Worm (Caenorhabditis elegans) whole organism, L4 larva: Measurements from ENCODE around the gene K11H3.2.
A peak's percentile ranks its signal among the peaks of the same experiment; 100 is the strongest.

Experiments
- F26F4.8 ChIP-seq: fragments of 200-800 bp; sonication (Bioruptor generic); conservative IDR thresholded peaks from 2 replicates; pipeline ENCODE4 v1.3.6; 2022; ENCODE audit warnings: missing genetic modification characterization, missing compliant biosample characterization
- T20F7.1 ChIP-seq: fragments of 200-800 bp; sonication (Bioruptor generic); optimal IDR thresholded peaks from 2 replicates; lab custom pipeline; 2018; ENCODE audit warnings: mild to moderate bottlenecking, missing genetic modification characterization, missing compliant biosample characterization
- Y105C5A.15 ChIP-seq: fragments of 200-800 bp; sonication (Bioruptor generic); IDR thresholded peaks from 2 replicates; pipeline ENCODE4 v1.3.6; 2022; ENCODE audit warnings: missing genetic modification characterization, missing compliant biosample characterization
- Y5F2A.4 ChIP-seq: fragments of 200-800 bp; sonication (Bioruptor generic); optimal IDR thresholded peaks from 2 replicates; lab custom pipeline; 2018; ENCODE audit warnings: mild to moderate bottlenecking, missing genetic modification characterization, missing compliant biosample characterization
- Y75B8A.6 ChIP-seq: fragments of 200-800 bp; sonication (Bioruptor generic); IDR thresholded peaks from 2 replicates; pipeline ENCODE4 v1.3.6; 2022; ENCODE audit warnings: missing genetic modification reagents, missing genetic modification characterization, missing compliant biosample characterization
- aha-1 ChIP-seq: fragments of 150-350 bp; peaks from one replicate; lab custom pipeline; 2014; ENCODE audit warnings: missing biosample characterization, missing genetic modification characterization
- ceh-32 ChIP-seq: sonication (generic microtip); optimal IDR thresholded peaks from 2 replicates; lab custom pipeline; 2016; ENCODE audit warnings: mild to moderate bottlenecking, missing genetic modification characterization, missing compliant biosample characterization; ENCODE audit not compliant: poor library complexity
- ceh-44 ChIP-seq: fragments of 200-800 bp; sonication (Bioruptor generic); IDR thresholded peaks from 2 replicates; pipeline ENCODE4 v1.3.6; 2022; ENCODE audit warnings: missing genetic modification reagents, missing genetic modification characterization, missing compliant biosample characterization
- daf-16 ChIP-seq, 3 experiments: sonication (generic microtip); optimal IDR thresholded peaks; 2 replicates each; lab custom pipeline; 2016 to 2017; ENCODE audit warnings: missing genetic modification characterization in 3 of 3, missing genetic modification reagents in 3 of 3, mild to moderate bottlenecking in 2 of 3, missing compliant biosample characterization in 2 of 3, missing biosample characterization in 1 of 3, moderate library complexity in 1 of 3
- dpl-1 ChIP-seq: fragments of 150-350 bp; optimal IDR thresholded peaks from 2 replicates; lab custom pipeline; 2014; ENCODE audit warnings: missing biosample characterization, missing genetic modification reagents, missing genetic modification characterization
- duxl-1 ChIP-seq: sonication (generic microtip); optimal IDR thresholded peaks from 2 replicates; lab custom pipeline; 2016; ENCODE audit warnings: mild to moderate bottlenecking, missing genetic modification characterization, moderate library complexity, missing compliant biosample characterization; ENCODE audit not compliant: poor library complexity
- fkh-10 ChIP-seq: fragments of 150-350 bp; optimal IDR thresholded peaks from 2 replicates; lab custom pipeline; 2014; ENCODE audit warnings: missing biosample characterization, missing genetic modification reagents, missing genetic modification characterization
- hlh-30 ChIP-seq: sonication (generic microtip); optimal IDR thresholded peaks from 2 replicates; lab custom pipeline; 2017; ENCODE audit warnings: antibody characterized with exemption, mild to moderate bottlenecking, missing genetic modification characterization, missing compliant biosample characterization; ENCODE audit not compliant: insufficient read depth
- lim-7 ChIP-seq: fragments of 200-800 bp; sonication (Bioruptor generic); IDR thresholded peaks from 2 replicates; pipeline ENCODE4 v1.3.6; 2022; ENCODE audit warnings: missing genetic modification characterization, missing compliant biosample characterization
- lin-1 ChIP-seq: fragments of 200-800 bp; sonication (Bioruptor generic); IDR thresholded peaks from 2 replicates; pipeline ENCODE4 v1.3.6; 2022; ENCODE audit warnings: missing genetic modification reagents, missing genetic modification characterization, missing compliant biosample characterization
- lin-38 ChIP-seq: fragments of 200-800 bp; sonication (Bioruptor generic); IDR thresholded peaks from 2 replicates; pipeline ENCODE4 v1.3.6; 2022; ENCODE audit warnings: missing genetic modification reagents, missing genetic modification characterization, missing compliant biosample characterization
- lir-3 ChIP-seq: sonication (generic microtip); optimal IDR thresholded peaks from 2 replicates; lab custom pipeline; 2016; ENCODE audit warnings: mild to moderate bottlenecking, missing genetic modification characterization, missing compliant biosample characterization
- lsy-2 ChIP-seq, 2 experiments: fragments of 150-350 bp in 1 of 2; sonication (generic microtip) in 1 of 2; optimal IDR thresholded peaks; 2 replicates each; lab custom pipeline; 2014 to 2017; ENCODE audit warnings: missing biosample characterization in 2 of 2, missing genetic modification characterization in 2 of 2
- madf-9 ChIP-seq: fragments of 200-800 bp; sonication (Bioruptor generic); conservative IDR thresholded peaks from 2 replicates; pipeline ENCODE4 v1.3.6; 2022; ENCODE audit warnings: missing genetic modification reagents, missing genetic modification characterization, missing compliant biosample characterization
- mep-1 ChIP-seq: fragments of 150-350 bp; sonication (generic microtip); optimal IDR thresholded peaks from 3 replicates; lab custom pipeline; 2014; ENCODE audit warnings: missing biosample characterization, missing genetic modification characterization
- mes-2 ChIP-seq: sonication (generic microtip); optimal IDR thresholded peaks from 2 replicates; lab custom pipeline; 2016; ENCODE audit warnings: missing genotype, mild to moderate bottlenecking, missing genetic modification characterization, missing compliant biosample characterization; ENCODE audit not compliant: poor library complexity, severe bottlenecking
- nhr-10 ChIP-seq: fragments of 150-350 bp; optimal IDR thresholded peaks from 2 replicates; lab custom pipeline; 2014; ENCODE audit warnings: missing biosample characterization, missing genetic modification characterization
- nhr-28 ChIP-seq: fragments of 150-350 bp; optimal IDR thresholded peaks from 2 replicates; lab custom pipeline; 2014; ENCODE audit warnings: missing biosample characterization, missing genetic modification characterization
- nhr-41 ChIP-seq: fragments of 200-800 bp; sonication (Bioruptor generic); IDR thresholded peaks from 2 replicates; pipeline ENCODE4 v1.3.6; 2022; ENCODE audit warnings: missing genetic modification reagents, missing genetic modification characterization, missing compliant biosample characterization
- nhr-6 ChIP-seq: fragments of 150-350 bp; optimal IDR thresholded peaks from 2 replicates; lab custom pipeline; 2014; ENCODE audit warnings: missing biosample characterization, missing genetic modification characterization
- nhr-76 ChIP-seq: fragments of 150-350 bp; optimal IDR thresholded peaks from 2 replicates; lab custom pipeline; 2014; ENCODE audit warnings: missing biosample characterization, missing genetic modification characterization
- php-3 ChIP-seq: fragments of 200-800 bp; sonication (Bioruptor generic); IDR thresholded peaks from 2 replicates; pipeline ENCODE4 v1.3.6; 2022; ENCODE audit warnings: missing genetic modification reagents, missing genetic modification characterization, missing compliant biosample characterization
- rbr-2 ChIP-seq: sonication (generic microtip); optimal IDR thresholded peaks from 2 replicates; lab custom pipeline; 2016; ENCODE audit warnings: missing genotype, missing genetic modification characterization, missing compliant biosample characterization
- set-16 ChIP-seq: fragments of 200-800 bp; sonication (Bioruptor generic); IDR thresholded peaks from 2 replicates; pipeline ENCODE4 v1.3.6; 2022; ENCODE audit warnings: missing genetic modification reagents, missing genetic modification characterization, missing compliant biosample characterization
- unc-39 ChIP-seq: sonication (generic microtip); optimal IDR thresholded peaks from 2 replicates; lab custom pipeline; 2017; ENCODE audit warnings: missing biosample characterization, missing genetic modification characterization
- zfp-2 ChIP-seq: sonication (generic microtip); optimal IDR thresholded peaks from 2 replicates; lab custom pipeline; 2016; ENCODE audit warnings: mild to moderate bottlenecking, missing genetic modification characterization, missing compliant biosample characterization
- zfp-3 ChIP-seq: fragments of 200-800 bp; sonication (Bioruptor generic); conservative IDR thresholded peaks from 2 replicates; pipeline ENCODE4 v1.3.6; 2022; ENCODE audit warnings: missing genetic modification reagents, missing genetic modification characterization, missing compliant biosample characterization
- zip-11 ChIP-seq: fragments of 200-800 bp; sonication (Bioruptor generic); IDR thresholded peaks from 2 replicates; pipeline ENCODE4 v1.3.6; 2022; ENCODE audit warnings: missing genetic modification characterization, missing compliant biosample characterization

K11H3.2 gene

DNA sequence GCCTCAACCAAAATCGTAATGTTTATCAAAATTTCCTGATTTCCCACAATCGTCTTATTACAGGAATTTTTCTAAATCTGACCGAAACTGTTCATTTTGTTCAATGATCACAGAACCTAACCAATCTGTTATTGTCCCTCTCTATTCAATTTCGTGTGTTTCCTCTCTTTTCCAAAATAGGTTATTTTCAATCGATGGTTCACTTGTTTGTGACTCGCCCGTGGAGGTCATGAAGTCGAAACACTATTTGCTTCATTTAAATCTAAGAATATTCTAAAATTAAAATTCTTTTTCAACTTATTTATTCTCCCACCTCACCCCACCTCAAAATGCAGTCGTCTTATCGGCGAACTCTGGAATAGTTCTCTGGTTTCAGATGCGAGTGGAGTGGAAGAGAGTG, 4.7 kb downstream of the K11H3.2 start (continued):
- TF ChIP-seq lsy-2 (tag; optimal IDR thresholded peaks at IDR 0.05; lab: Kevin White, UChicago): no peak
- no peak for TF ChIP-seq fkh-10 (GFP tag; lab: Kevin White, UChicago)
- no peak for TF ChIP-seq Y75B8A.6
- TF ChIP-seq ceh-32 (tag; lab: Kevin White, UChicago): no peak
- TF ChIP-seq nhr-10: peak; percentile 10
- no peak for TF ChIP-seq lir-3 (tag; lab: Kevin White, UChicago)
- TF ChIP-seq madf-9 (GFP tag; lab: Robert Waterston, UW): no peak
- TF ChIP-seq Y5F2A.4 (GFP tag; lab: Kevin White, UChicago): no peak
- no peak for TF ChIP-seq dpl-1 (GFP tag; lab: Kevin White, UChicago)

DNA sequence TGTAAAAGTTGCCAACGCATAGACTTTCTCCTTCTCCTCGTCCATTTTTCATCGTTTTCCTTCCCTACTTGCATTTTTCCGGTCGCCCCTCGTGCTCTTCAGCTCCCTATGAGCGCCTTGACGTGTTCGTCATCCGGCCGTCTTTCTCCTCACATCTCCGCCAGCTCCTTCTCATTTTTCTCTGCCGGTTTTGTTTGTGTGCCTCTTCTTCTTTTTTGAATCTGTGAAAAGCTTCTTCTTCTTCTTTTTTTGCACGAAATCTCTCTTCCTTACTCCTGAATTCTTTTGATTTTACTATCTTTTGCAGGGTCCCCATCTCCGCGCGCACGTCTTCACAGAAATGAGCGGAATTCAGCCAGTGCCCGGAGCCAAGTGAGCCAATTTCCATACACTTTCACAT, 5.4 kb downstream of the K11H3.2 start, which contains the start of gene K11H3.3:
TSS of gene K11H3.3 (plus strand) at position 308 of the 400 bp plus-strand sequence.
- peak; percentile 54 for TF ChIP-seq aha-1
- TF ChIP-seq set-16 (GFP tag; lab: Robert Waterston, UW): 0 out of 2 replicates have a peak, but pooled peaks have one; percentile 17
- TF ChIP-seq nhr-6 (tag; lab: Kevin White, UChicago): no peak
- TF ChIP-seq mep-1 (tag; lab: Kevin White, UChicago): peak; percentile 8
- no peak for TF ChIP-seq zfp-3 (GFP tag; lab: Robert Waterston, UW)
- no peak for TF ChIP-seq unc-39 (tag; lab: Kevin White, UChicago)
- peak; percentile 13 for TF ChIP-seq hlh-30 (tag; lab: Kevin White, UChicago)

DNA sequence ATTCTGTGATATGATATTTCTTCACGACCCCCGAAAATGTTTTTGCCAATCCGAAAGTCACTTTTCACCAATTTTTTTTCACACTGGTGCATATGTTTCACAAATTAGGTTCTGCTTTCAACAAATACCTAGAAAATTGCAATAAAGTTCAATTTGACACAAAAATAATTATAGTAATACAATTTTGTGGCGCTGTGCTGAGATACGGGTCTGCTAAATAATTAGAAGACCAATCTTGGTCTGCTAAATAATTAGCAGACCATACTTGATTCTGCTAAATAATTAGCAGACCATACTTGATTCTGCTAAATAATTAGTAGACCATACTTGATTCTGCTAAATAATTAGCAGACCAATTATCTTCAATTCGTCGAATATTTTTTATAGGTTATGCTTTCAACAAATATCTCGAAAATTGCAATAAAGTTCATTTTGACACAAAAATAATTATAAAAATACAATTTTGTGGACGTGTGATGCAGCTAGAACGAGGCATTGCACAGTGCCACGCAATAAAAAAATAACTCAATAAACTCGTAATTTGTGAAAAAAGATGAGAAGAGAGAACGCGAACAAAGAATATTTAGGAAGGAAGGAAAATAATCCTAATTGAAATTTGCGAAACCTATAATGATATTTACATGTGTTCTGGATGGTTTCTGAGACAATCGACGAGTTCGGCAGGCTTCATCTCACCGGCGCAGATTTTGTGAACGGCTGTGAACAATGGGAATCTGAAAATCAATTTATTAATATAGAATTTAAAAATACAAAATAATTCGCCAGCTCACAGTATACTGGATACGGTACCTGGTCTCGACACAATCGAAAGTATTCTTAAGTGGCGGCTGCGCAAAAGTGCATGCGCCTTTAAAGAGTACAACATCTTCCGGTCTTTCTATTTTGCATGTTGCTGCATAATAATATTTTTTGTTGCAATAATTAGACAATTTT, 7.8 kb downstream of the K11H3.2 start:
- TF ChIP-seq nhr-41: no peak
- TF ChIP-seq aha-1: peak; percentile 1
- TF ChIP-seq Y105C5A.15 (GFP tag; lab: Robert Waterston, UW): 0 out of 2 replicates have a peak, but pooled peaks have one; percentile 27
- TF ChIP-seq ceh-44 (GFP tag; lab: Robert Waterston, UW): no peak
- no peak for TF ChIP-seq F26F4.8 (GFP tag; lab: Robert Waterston, UW)
- no peak for TF ChIP-seq duxl-1 (tag; lab: Kevin White, UChicago)
- no peak for TF ChIP-seq rbr-2 (tag; lab: Kevin White, UChicago)
- no peak for TF ChIP-seq nhr-6 (tag; lab: Kevin White, UChicago)
- TF ChIP-seq lim-7: no peak
- TF ChIP-seq mep-1 (tag; lab: Kevin White, UChicago): peak; percentile 48
- TF ChIP-seq nhr-28: no peak
- peak; percentile 13; the same call in 1 of the 2 replicates for TF ChIP-seq lin-38 (GFP tag; lab: Robert Waterston, UW)
- no peak for TF ChIP-seq nhr-76 (tag; lab: Kevin White, UChicago)
- TF ChIP-seq mes-2 (tag; lab: Kevin White, UChicago): peak; percentile 18
- no peak for TF ChIP-seq daf-16 (GFP tag; optimal IDR thresholded peaks at IDR 0.05; lab: Kevin White, UChicago)
- TF ChIP-seq daf-16 (tag; optimal IDR thresholded peaks at IDR 0.05; lab: Kevin White, UChicago): peak; percentile 1
- 0 out of 2 replicates have a peak, but pooled peaks have one; percentile 35 for TF ChIP-seq php-3 (GFP tag; lab: Robert Waterston, UW)
- peak; percentile 59; the same call in 1 of the 2 replicates for TF ChIP-seq zfp-3 (GFP tag; lab: Robert Waterston, UW)
- 0 out of 2 replicates have a peak, but pooled peaks have one; percentile 17 for TF ChIP-seq lin-1
- peak; percentile 40 for TF ChIP-seq T20F7.1 (GFP tag; lab: Kevin White, UChicago)
- no peak for TF ChIP-seq zfp-2

DNA sequence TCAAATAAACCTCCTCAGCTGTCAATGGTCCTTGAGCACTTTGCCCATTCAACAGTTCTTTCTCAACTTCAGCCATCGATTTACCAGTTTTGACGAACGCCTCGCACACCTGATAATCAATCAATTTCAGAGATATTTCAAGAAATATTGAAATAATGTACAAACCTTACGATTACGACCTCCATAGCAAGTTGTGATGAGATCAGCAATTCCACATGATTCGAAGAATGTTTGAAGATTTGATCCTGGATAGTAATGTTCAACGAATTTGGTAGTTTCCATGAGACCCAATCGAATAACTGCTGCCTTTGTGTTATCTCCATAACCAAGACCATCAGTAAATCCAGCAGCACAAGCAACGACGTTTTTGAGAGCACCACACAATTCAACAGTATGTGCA, 8.8 kb downstream of the K11H3.2 start:
- TF ChIP-seq aha-1 (peak; percentile 88), zip-11 (GFP tag; lab: Robert Waterston, UW) (no peak), madf-9 (GFP tag; lab: Robert Waterston, UW) (no peak), zfp-2 (no peak)
